Worm (Caenorhabditis elegans) whole organism, L2 larva: ENCODE measurements around the gene F48G7.5.

Experiments used
- R02D3.7 ChIP-seq: fragments of 150-350 bp; optimal IDR thresholded peaks from 2 replicates; lab custom pipeline; 2014; ENCODE audit warnings: missing biosample characterization, missing genetic modification characterization
- ZK546.5 ChIP-seq: sonication (generic microtip); optimal IDR thresholded peaks from 2 replicates; lab custom pipeline; 2017; ENCODE audit warnings: missing biosample characterization, missing genetic modification characterization
- alr-1 ChIP-seq: fragments of 150-350 bp; optimal IDR thresholded peaks from 2 replicates; lab custom pipeline; 2014; ENCODE audit warnings: missing biosample characterization, missing genetic modification characterization
- aly-2 ChIP-seq: fragments of 150-350 bp; optimal IDR thresholded peaks from 2 replicates; lab custom pipeline; 2014; ENCODE audit warnings: missing biosample characterization, missing genetic modification characterization
- ama-1 ChIP-seq: fragments of 150-350 bp; optimal IDR thresholded peaks from 2 replicates; lab custom pipeline; 2018; ENCODE audit warnings: inconsistent platforms
- blmp-1 ChIP-seq: sonication (generic microtip); optimal IDR thresholded peaks from 2 replicates; lab custom pipeline; 2017; ENCODE audit warnings: missing genetic modification characterization, mild to moderate bottlenecking, missing compliant biosample characterization, antibody characterized with exemption, moderate library complexity; ENCODE audit not compliant: insufficient read depth
- ceh-82 ChIP-seq: fragments of 150-350 bp; optimal IDR thresholded peaks from 2 replicates; lab custom pipeline; 2014; ENCODE audit warnings: missing biosample characterization, missing genetic modification characterization
- dmd-4 ChIP-seq: sonication (generic microtip); optimal IDR thresholded peaks from 2 replicates; lab custom pipeline; 2017; ENCODE audit warnings: missing biosample characterization, missing genetic modification characterization
- egl-27 ChIP-seq: sonication (generic microtip); optimal IDR thresholded peaks from 3 replicates; lab custom pipeline; 2017; ENCODE audit warnings: missing biosample characterization, missing genetic modification reagents, missing genetic modification characterization
- elt-1 ChIP-seq: fragments of 150-350 bp; optimal IDR thresholded peaks from 2 replicates; lab custom pipeline; 2014; ENCODE audit warnings: missing biosample characterization, missing genetic modification characterization
- elt-3 ChIP-seq: sonication (generic microtip); optimal IDR thresholded peaks from 2 replicates; lab custom pipeline; 2017; ENCODE audit warnings: missing biosample characterization, missing genetic modification characterization
- gmeb-1 ChIP-seq: fragments of 150-350 bp; optimal IDR thresholded peaks from 2 replicates; lab custom pipeline; 2014; ENCODE audit warnings: missing biosample characterization, missing genetic modification characterization
- lin-11 ChIP-seq: fragments of 150-350 bp; sonication (generic microtip); optimal IDR thresholded peaks from 2 replicates; lab custom pipeline; 2014; ENCODE audit warnings: missing biosample characterization, missing genetic modification characterization, inconsistent platforms, mixed read lengths
- lsy-2 ChIP-seq, 2 experiments: fragments of 150-350 bp in 1 of 2; sonication (generic microtip) in 1 of 2; optimal IDR thresholded peaks; 2 replicates each; lab custom pipeline; 2014 to 2017; ENCODE audit warnings: missing biosample characterization in 2 of 2, missing genetic modification characterization in 2 of 2
- mab-5 ChIP-seq: fragments of 150-350 bp; optimal IDR thresholded peaks from 2 replicates; lab custom pipeline; 2014; ENCODE audit warnings: missing biosample characterization, missing genetic modification characterization
- mbf-1 ChIP-seq: sonication (generic microtip); optimal IDR thresholded peaks from 2 replicates; lab custom pipeline; 2017; ENCODE audit warnings: missing biosample characterization, missing genetic modification characterization
- mdl-1 ChIP-seq, 2 experiments: fragments of 150-350 bp in 1 of 2; sonication (generic microtip) in 1 of 2; optimal IDR thresholded peaks; 2 replicates each; lab custom pipeline; 2017; ENCODE audit warnings: missing biosample characterization in 2 of 2, missing genetic modification characterization in 2 of 2
- nhr-10 ChIP-seq: sonication (generic microtip); optimal IDR thresholded peaks from 2 replicates; lab custom pipeline; 2017; ENCODE audit warnings: missing biosample characterization, missing genetic modification characterization
- nhr-11 ChIP-seq: fragments of 150-350 bp; optimal IDR thresholded peaks from 2 replicates; lab custom pipeline; 2014; ENCODE audit warnings: missing biosample characterization, missing genetic modification characterization
- nhr-12 ChIP-seq: fragments of 150-350 bp; optimal IDR thresholded peaks from 2 replicates; lab custom pipeline; 2014; ENCODE audit warnings: missing biosample characterization, missing genetic modification characterization
- nhr-129 ChIP-seq: fragments of 150-350 bp; optimal IDR thresholded peaks from 2 replicates; lab custom pipeline; 2014; ENCODE audit warnings: missing biosample characterization, missing genetic modification characterization
- nhr-21 ChIP-seq: fragments of 150-350 bp; optimal IDR thresholded peaks from 2 replicates; lab custom pipeline; 2014; ENCODE audit warnings: missing biosample characterization, missing genetic modification characterization
- nhr-23 ChIP-seq: fragments of 150-350 bp; optimal IDR thresholded peaks from 2 replicates; lab custom pipeline; 2014; ENCODE audit warnings: missing biosample characterization, missing genetic modification reagents, missing genetic modification characterization
- nhr-25 ChIP-seq: fragments of 150-350 bp; sonication (generic microtip); optimal IDR thresholded peaks from 3 replicates; lab custom pipeline; 2014; ENCODE audit warnings: missing biosample characterization, missing genetic modification characterization
- nhr-6 ChIP-seq: fragments of 150-350 bp; optimal IDR thresholded peaks from 2 replicates; lab custom pipeline; 2014; ENCODE audit warnings: missing biosample characterization, missing genetic modification characterization
- nhr-77 ChIP-seq: fragments of 150-350 bp; optimal IDR thresholded peaks from 2 replicates; lab custom pipeline; 2014; ENCODE audit warnings: missing biosample characterization, missing genetic modification characterization
- peb-1 ChIP-seq: fragments of 150-350 bp; optimal IDR thresholded peaks from 2 replicates; lab custom pipeline; 2014; ENCODE audit warnings: missing biosample characterization, missing genetic modification characterization
- sem-4 ChIP-seq: fragments of 150-350 bp; optimal IDR thresholded peaks from 2 replicates; lab custom pipeline; 2014; ENCODE audit warnings: missing biosample characterization, missing genetic modification reagents, missing genetic modification characterization
- skn-1 ChIP-seq: sonication (generic microtip); optimal IDR thresholded peaks from 2 replicates; lab custom pipeline; 2017; ENCODE audit warnings: missing biosample characterization, missing genetic modification characterization
- snpc-4 ChIP-seq: fragments of 150-350 bp; optimal IDR thresholded peaks from 2 replicates; lab custom pipeline; 2014; ENCODE audit warnings: missing biosample characterization, missing genetic modification characterization
- unc-39 ChIP-seq: fragments of 150-350 bp; optimal IDR thresholded peaks from 2 replicates; lab custom pipeline; 2014; ENCODE audit warnings: missing biosample characterization, missing genetic modification characterization
- unc-55 ChIP-seq: fragments of 150-350 bp; sonication (generic microtip); optimal IDR thresholded peaks from 3 replicates; lab custom pipeline; 2014; ENCODE audit warnings: missing biosample characterization, missing genetic modification reagents, missing genetic modification characterization
- unc-62 ChIP-seq: fragments of 150-350 bp; optimal IDR thresholded peaks from 2 replicates; lab custom pipeline; 2014; ENCODE audit warnings: missing biosample characterization, missing genetic modification reagents, missing genetic modification characterization
- zag-1 ChIP-seq: fragments of 150-350 bp; optimal IDR thresholded peaks from 2 replicates; lab custom pipeline; 2014; ENCODE audit warnings: missing biosample characterization, missing genetic modification characterization
- ztf-1 ChIP-seq: fragments of 200-800 bp; sonication (Bioruptor generic); conservative IDR thresholded peaks from 2 replicates; pipeline ENCODE4 v1.3.6; 2022; ENCODE audit warnings: missing genetic modification characterization, missing compliant biosample characterization
- ztf-11 ChIP-seq: sonication (generic microtip); optimal IDR thresholded peaks from 2 replicates; lab custom pipeline; 2017; ENCODE audit warnings: missing biosample characterization, missing genetic modification characterization
- ztf-4 ChIP-seq: fragments of 150-350 bp; optimal IDR thresholded peaks from 2 replicates; lab custom pipeline; 2014; ENCODE audit warnings: missing biosample characterization, missing genetic modification characterization

The F48G7.5 gene

ce11 chrV:657678-658077, 34.9 kb upstream of the F48G7.5 start, which contains the start of gene srh-246:
Gene srh-246, minus strand, starts transcription at chrV:657778.
- TF ChIP-seq gmeb-1 (tag; lab: Kevin White, UChicago): no peak
- TF ChIP-seq dmd-4 (tag; lab: Kevin White, UChicago): no peak
- no peak for TF ChIP-seq unc-55 (GFP tag; lab: Kevin White, UChicago)
- TF ChIP-seq nhr-12 (tag; lab: Kevin White, UChicago): no peak
- no peak for TF ChIP-seq alr-1
- TF ChIP-seq aly-2 (tag; lab: Kevin White, UChicago): no peak
- no peak for TF ChIP-seq nhr-11 (tag; lab: Kevin White, UChicago)
- no peak for TF ChIP-seq mdl-1 (tag; optimal IDR thresholded peaks at IDR 0.05; lab: Kevin White, UChicago)
- no peak for TF ChIP-seq unc-62 (GFP tag; lab: Kevin White, UChicago)
- no peak for TF ChIP-seq sem-4 (tag; lab: Kevin White, UChicago)
- TF ChIP-seq ceh-82: no peak
- no peak for TF ChIP-seq peb-1 (tag; lab: Kevin White, UChicago)

- TF ChIP-seq ama-1: no peak
- no peak for TF ChIP-seq mbf-1 (tag; lab: Kevin White, UChicago)
- no peak for TF ChIP-seq R02D3.7 (tag; lab: Kevin White, UChicago)
- no peak for TF ChIP-seq lin-11 (tag; lab: Kevin White, UChicago)
- TF ChIP-seq mab-5: no peak
- no peak for TF ChIP-seq elt-1 (tag; lab: Kevin White, UChicago)
- TF ChIP-seq skn-1: no peak
- TF ChIP-seq blmp-1 (tag; lab: Kevin White, UChicago): no peak
- TF ChIP-seq ceh-82: no peak
- no peak for TF ChIP-seq elt-3 (tag; lab: Kevin White, UChicago)
- no peak for TF ChIP-seq nhr-23 (tag; lab: Kevin White, UChicago)
- TF ChIP-seq nhr-12 (tag; lab: Kevin White, UChicago): no peak
- no peak for TF ChIP-seq sem-4 (tag; lab: Kevin White, UChicago)
- TF ChIP-seq lsy-2 (tag; optimal IDR thresholded peaks at IDR 0.05; lab: Kevin White, UChicago): no peak
- no peak for TF ChIP-seq dmd-4 (tag; lab: Kevin White, UChicago)
- no peak for TF ChIP-seq nhr-6 (tag; lab: Kevin White, UChicago)
- TF ChIP-seq unc-39 (tag; lab: Kevin White, UChicago): no peak
- TF ChIP-seq nhr-77 (tag; lab: Kevin White, UChicago): no peak
- TF ChIP-seq, all 48 proteins: peak for 0
Observed at ce11 chrV:655823-656222, 33.1 kb upstream of the F48G7.5 start, which contains the start of gene srh-245. Gene srh-245, minus strand, starts transcription at chrV:655923.

ce11 chrV:654402-654801, 31.7 kb upstream of the F48G7.5 start, which contains the start of gene srj-6:
Gene srj-6, minus strand, starts transcription at chrV:654502.
- no peak for TF ChIP-seq lsy-2 (tag; optimal IDR thresholded peaks at IDR 0.05; lab: Kevin White, UChicago)
- no peak for TF ChIP-seq nhr-6 (tag; lab: Kevin White, UChicago)
- no peak for TF ChIP-seq nhr-21 (tag; lab: Kevin White, UChicago)
- TF ChIP-seq snpc-4 (tag; lab: Kevin White, UChicago): no peak
- no peak for TF ChIP-seq nhr-129 (tag; lab: Kevin White, UChicago)
- TF ChIP-seq lin-11 (tag; lab: Kevin White, UChicago): no peak
- no peak for TF ChIP-seq ztf-4 (tag; lab: Kevin White, UChicago)

DNA sequence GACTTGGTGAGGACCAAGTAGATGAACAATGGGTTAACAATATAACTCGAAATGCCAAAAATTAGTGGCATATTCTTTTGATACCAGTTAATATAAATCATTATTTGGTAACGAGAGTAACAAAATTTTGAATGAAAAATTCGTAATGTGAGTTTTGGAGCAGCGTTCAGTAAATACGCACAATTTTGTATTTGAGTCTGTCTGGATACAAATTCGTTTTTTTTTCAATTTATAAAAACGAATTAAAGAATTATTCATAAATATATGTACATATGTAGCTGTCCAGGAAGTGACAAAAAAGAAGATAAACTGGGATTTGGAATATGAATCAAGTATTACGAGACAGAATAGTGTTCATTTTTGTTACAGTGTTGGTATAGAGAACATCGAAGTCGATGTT, 30.2 kb upstream of the F48G7.5 start, which contains the start of gene srj-5:
srj-5 (minus strand) TSS at position 101 of the 400 bp plus-strand sequence.
- TF ChIP-seq ZK546.5 (tag; lab: Kevin White, UChicago) (no peak), ztf-11 (no peak), zag-1 (tag; lab: Kevin White, UChicago) (no peak)

- TF ChIP-seq R02D3.7 (tag; lab: Kevin White, UChicago): no peak
- TF ChIP-seq, all 48 proteins: peak for 0
Observed at ce11 chrV:646888-647287, 24.2 kb upstream of the F48G7.5 start, which contains the start of gene ugt-42. Gene ugt-42, plus strand, starts transcription at chrV:647188.

ce11 chrV:646129-646528, 23.4 kb upstream of the F48G7.5 start, which contains the start of gene F48G7.12:
Gene F48G7.12, minus strand, starts transcription at chrV:646229.
- TF ChIP-seq aly-2 (tag; lab: Kevin White, UChicago) (no peak), peb-1 (tag; lab: Kevin White, UChicago) (no peak), egl-27 (tag; lab: Kevin White, UChicago) (no peak), alr-1 (no peak), nhr-25 (no peak), mbf-1 (tag; lab: Kevin White, UChicago) (no peak), gmeb-1 (tag; lab: Kevin White, UChicago) (no peak), elt-1 (tag; lab: Kevin White, UChicago) (no peak), elt-3 (tag; lab: Kevin White, UChicago) (no peak), dmd-4 (tag; lab: Kevin White, UChicago) (no peak), lsy-2 (tag; optimal IDR thresholded peaks at IDR 0.05; lab: Kevin White, UChicago) (no peak), ztf-1 (GFP tag; lab: Robert Waterston, UW) (no peak), mdl-1 (tag; optimal IDR thresholded peaks at IDR 0.05; lab: Kevin White, UChicago) (no peak), nhr-10 (no peak), nhr-129 (tag; lab: Kevin White, UChicago) (no peak)
- TF ChIP-seq, all 48 proteins: peak for 0
